Fruit fly (Drosophila melanogaster) whole organism, embryonic: ENCODE data around the gene Sbds.
A peak's percentile ranks its signal among the peaks of the same experiment; 100 is the strongest.

Experiments used
- Blimp-1 ChIP-seq: fragments of 200-800 bp; sonication (Bioruptor generic); optimal IDR thresholded peaks from 3 replicates; lab custom pipeline; 2018; ENCODE audit warnings: missing biosample characterization, missing genetic modification characterization, mild to moderate bottlenecking, moderate library complexity, missing genetic modification reagents
- CG10267 ChIP-seq: fragments of 200-800 bp; sonication (Bioruptor generic); optimal IDR thresholded peaks from 2 replicates; lab custom pipeline; 2018; ENCODE audit warnings: missing biosample characterization, mild to moderate bottlenecking, missing genetic modification characterization, moderate library complexity
- CG10321 ChIP-seq: fragments of 200-800 bp; sonication (Bioruptor generic); IDR thresholded peaks from 2 replicates; pipeline ENCODE4 v1.3.6; 2022; ENCODE audit warnings: missing biosample characterization, missing genetic modification characterization
- CG10979 ChIP-seq: fragments of 200-800 bp; sonication (Bioruptor generic); optimal IDR thresholded peaks from 2 replicates; lab custom pipeline; 2018; ENCODE audit warnings: missing biosample characterization, mild to moderate bottlenecking, missing genetic modification characterization, moderate library complexity
- CG11398 ChIP-seq: fragments of 200-800 bp; sonication (Bioruptor generic); optimal IDR thresholded peaks from 2 replicates; lab custom pipeline; 2016; ENCODE audit warnings: missing biosample characterization, missing genetic modification characterization
- CG11696 ChIP-seq: fragments of 200-800 bp; sonication (Bioruptor generic); IDR thresholded peaks from 2 replicates; pipeline ENCODE4 v1.3.6; 2022; ENCODE audit warnings: missing biosample characterization, missing genetic modification characterization
- CG12391 ChIP-seq: fragments of 200-800 bp; sonication (Bioruptor generic); optimal IDR thresholded peaks from 3 replicates; lab custom pipeline; 2018; ENCODE audit warnings: missing biosample characterization, mild to moderate bottlenecking, missing genetic modification characterization, moderate library complexity
- CG13287 ChIP-seq: fragments of 200-800 bp; sonication (Bioruptor generic); IDR thresholded peaks from 2 replicates; pipeline ENCODE4 v1.3.6; 2022; ENCODE audit warnings: missing biosample characterization, missing genetic modification characterization; ENCODE audit not compliant: partially characterized antibody
- CG13296 ChIP-seq: fragments of 200-800 bp; sonication (Bioruptor generic); optimal IDR thresholded peaks from 3 replicates; lab custom pipeline; 2018; ENCODE audit warnings: missing biosample characterization, mild to moderate bottlenecking, missing genetic modification characterization
- CG15479 ChIP-seq: fragments of 200-800 bp; sonication (Bioruptor generic); optimal IDR thresholded peaks from 3 replicates; lab custom pipeline; 2019; ENCODE audit warnings: missing biosample characterization, mild to moderate bottlenecking, missing genetic modification characterization, moderate library complexity
- CG2129 ChIP-seq: fragments of 200-800 bp; sonication (Bioruptor generic); IDR thresholded peaks from 2 replicates; pipeline ENCODE4 v1.3.6; 2022; ENCODE audit warnings: missing biosample characterization, missing genetic modification characterization; ENCODE audit not compliant: partially characterized antibody
- CG30403 ChIP-seq: fragments of 200-800 bp; sonication (Bioruptor generic); optimal IDR thresholded peaks from 3 replicates; lab custom pipeline; 2016; ENCODE audit warnings: missing biosample characterization, missing genetic modification characterization
- CG31365 ChIP-seq: fragments of 200-800 bp; sonication (Bioruptor generic); optimal IDR thresholded peaks from 2 replicates; lab custom pipeline; 2018; ENCODE audit warnings: missing biosample characterization, mild to moderate bottlenecking, missing genetic modification characterization
- CG3407 ChIP-seq: fragments of 200-800 bp; sonication (Bioruptor generic); optimal IDR thresholded peaks from 2 replicates; lab custom pipeline; 2018; ENCODE audit warnings: missing biosample characterization, mild to moderate bottlenecking, missing genetic modification characterization
- CG34224 ChIP-seq: fragments of 200-800 bp; sonication (Bioruptor generic); IDR thresholded peaks from 3 replicates; pipeline ENCODE4 v1.3.6; 2022; ENCODE audit warnings: missing biosample characterization, missing genetic modification characterization; ENCODE audit not compliant: partially characterized antibody
- CG3726 ChIP-seq: fragments of 200-800 bp; sonication (Bioruptor generic); IDR thresholded peaks from 3 replicates; pipeline ENCODE4, ENCODE4 v1.3.6; 2022; ENCODE audit warnings: missing biosample characterization, missing genetic modification characterization
- CG4820 ChIP-seq: fragments of 200-800 bp; sonication (Bioruptor generic); optimal IDR thresholded peaks from 3 replicates; lab custom pipeline; 2016; ENCODE audit warnings: missing biosample characterization, missing genetic modification characterization
- CG7372 ChIP-seq: fragments of 200-800 bp; sonication (Bioruptor generic); IDR thresholded peaks from 2 replicates; pipeline ENCODE4 v1.3.6; 2022; ENCODE audit warnings: missing biosample characterization, missing genetic modification characterization
- CG7987 ChIP-seq: fragments of 200-800 bp; sonication (Bioruptor generic); optimal IDR thresholded peaks from 2 replicates; lab custom pipeline; 2018; ENCODE audit warnings: missing biosample characterization, mild to moderate bottlenecking, missing genetic modification characterization, moderate library complexity
- CG8290 ChIP-seq, 3 experiments: fragments of 200-800 bp; sonication (Bioruptor generic); optimal IDR thresholded peaks; 2 replicates each; lab custom pipeline; 2016 to 2019; ENCODE audit warnings: missing biosample characterization in 3 of 3, missing genetic modification characterization in 3 of 3, mild to moderate bottlenecking in 2 of 3, moderate library complexity in 1 of 3
- CG9609 ChIP-seq: fragments of 200-800 bp; sonication (Bioruptor generic); optimal IDR thresholded peaks from 3 replicates; lab custom pipeline; 2016; ENCODE audit warnings: missing biosample characterization, missing genetic modification characterization
- CHES-1-like ChIP-seq: fragments of 200-800 bp; sonication (Bioruptor generic); optimal IDR thresholded peaks from 2 replicates; lab custom pipeline; 2016; ENCODE audit warnings: missing biosample characterization, missing genetic modification characterization
- CoRest ChIP-seq: fragments of 200-800 bp; sonication (Bioruptor generic); optimal IDR thresholded peaks from 3 replicates; lab custom pipeline; 2018; ENCODE audit warnings: missing biosample characterization, mild to moderate bottlenecking, missing genetic modification characterization, moderate library complexity
- D19A ChIP-seq: fragments of 200-800 bp; optimal IDR thresholded peaks from 3 replicates; lab custom pipeline; 2019; ENCODE audit warnings: missing biosample characterization, mild to moderate bottlenecking, missing genetic modification characterization, moderate library complexity
- Dp ChIP-seq: fragments of 200-800 bp; sonication (Bioruptor generic); optimal IDR thresholded peaks from 2 replicates; lab custom pipeline; 2018; ENCODE audit warnings: missing biosample characterization, mild to moderate bottlenecking, missing genetic modification characterization, moderate library complexity
- Hand ChIP-seq: fragments of 200-800 bp; sonication (Bioruptor generic); optimal IDR thresholded peaks from 2 replicates; lab custom pipeline; 2017; ENCODE audit warnings: mild to moderate bottlenecking, missing biosample characterization, missing genetic modification reagents, missing genetic modification characterization
- MTF-1 ChIP-seq: fragments of 200-800 bp; sonication (Bioruptor generic); optimal IDR thresholded peaks from 2 replicates; lab custom pipeline; 2018; ENCODE audit warnings: missing biosample characterization, mild to moderate bottlenecking, missing genetic modification characterization, borderline replicate concordance
- Opbp ChIP-seq: fragments of 200-800 bp; sonication (Bioruptor generic); IDR thresholded peaks from 3 replicates; pipeline ENCODE4 v1.3.6; 2022; ENCODE audit warnings: missing biosample characterization, missing genetic modification characterization; ENCODE audit not compliant: partially characterized antibody
- Sox100B ChIP-seq: fragments of 200-800 bp; sonication (Bioruptor generic); optimal IDR thresholded peaks from 3 replicates; lab custom pipeline; 2018; ENCODE audit warnings: missing biosample characterization, mild to moderate bottlenecking, missing genetic modification characterization
- Spps ChIP-seq: fragments of 200-800 bp; sonication (Bioruptor generic); optimal IDR thresholded peaks from 2 replicates; lab custom pipeline; 2018; ENCODE audit warnings: missing biosample characterization, mild to moderate bottlenecking, missing genetic modification characterization
- abd-A ChIP-seq: fragments of 200-800 bp; sonication (Bioruptor generic); optimal IDR thresholded peaks from 3 replicates; lab custom pipeline; 2019; ENCODE audit warnings: missing biosample characterization, mild to moderate bottlenecking, missing genetic modification characterization, moderate library complexity
- bbx ChIP-seq: fragments of 200-800 bp; sonication (Bioruptor generic); IDR thresholded peaks from 2 replicates; pipeline ENCODE4 v1.3.6; 2022; ENCODE audit warnings: missing biosample characterization, missing genetic modification characterization; ENCODE audit not compliant: partially characterized antibody
- danr ChIP-seq: fragments of 200-800 bp; sonication (Bioruptor generic); IDR thresholded peaks from 2 replicates; pipeline ENCODE4 v1.3.6; 2022; ENCODE audit warnings: missing biosample characterization, missing genetic modification characterization
- dm ChIP-seq: fragments of 200-800 bp; sonication (Bioruptor generic); optimal IDR thresholded peaks from 3 replicates; lab custom pipeline; 2016; ENCODE audit warnings: missing biosample characterization, missing genetic modification characterization
- her ChIP-seq: fragments of 200-800 bp; sonication (Bioruptor generic); optimal IDR thresholded peaks from 2 replicates; lab custom pipeline; 2016; ENCODE audit warnings: missing biosample characterization, missing genetic modification characterization
- otp ChIP-seq: fragments of 200-800 bp; sonication (Bioruptor generic); IDR thresholded peaks from 3 replicates; pipeline ENCODE4, ENCODE4 v1.3.6; 2022; ENCODE audit warnings: missing biosample characterization, missing genetic modification characterization
- phol ChIP-seq: fragments of 200-800 bp; sonication (Bioruptor generic); optimal IDR thresholded peaks from 3 replicates; lab custom pipeline; 2018; ENCODE audit warnings: missing biosample characterization, mild to moderate bottlenecking, missing genetic modification characterization, moderate library complexity
- sens ChIP-seq: fragments of 200-800 bp; sonication (Bioruptor generic); peaks from one replicate; lab custom pipeline; 2016; ENCODE audit warnings: missing biosample characterization, missing genetic modification characterization
- sens-2 ChIP-seq: fragments of 200-800 bp; sonication (Bioruptor generic); IDR thresholded peaks from 2 replicates; pipeline ENCODE4 v1.3.6; 2022; ENCODE audit warnings: missing biosample characterization, missing genetic modification characterization
- seq ChIP-seq: fragments of 200-800 bp; sonication (Bioruptor generic); IDR thresholded peaks from 2 replicates; pipeline ENCODE4 v1.3.6; 2022; ENCODE audit warnings: missing biosample characterization, missing genetic modification characterization
- slbo ChIP-seq: fragments of 200-800 bp; sonication (Bioruptor generic); IDR thresholded peaks from 2 replicates; pipeline ENCODE4 v1.3.6; 2022; ENCODE audit warnings: missing biosample characterization, missing genetic modification characterization
- tgo ChIP-seq: fragments of 200-800 bp; sonication (Bioruptor generic); IDR thresholded peaks from 3 replicates; pipeline ENCODE4 v1.3.6; 2022; ENCODE audit warnings: missing biosample characterization, missing genetic modification characterization
- trem ChIP-seq: fragments of 200-800 bp; optimal IDR thresholded peaks from 3 replicates; lab custom pipeline; 2019; ENCODE audit warnings: missing biosample characterization, mild to moderate bottlenecking, missing genetic modification characterization, moderate library complexity
- twi ChIP-seq: fragments of 200-800 bp; optimal IDR thresholded peaks from 2 replicates; lab custom pipeline; 2019; ENCODE audit warnings: missing biosample characterization, mild to moderate bottlenecking, missing genetic modification characterization, moderate library complexity
- vvl ChIP-seq: fragments of 200-800 bp; sonication (Bioruptor generic); IDR thresholded peaks from 2 replicates; pipeline ENCODE4 v1.3.6; 2022; ENCODE audit warnings: missing biosample characterization, missing genetic modification characterization
- z ChIP-seq: fragments of 200-800 bp; sonication (Bioruptor generic); IDR thresholded peaks from 3 replicates; pipeline ENCODE4 v1.3.6; 2022; ENCODE audit warnings: missing biosample characterization, missing genetic modification characterization
- zfh1 ChIP-seq: fragments of 200-800 bp; sonication (Bioruptor generic); IDR thresholded peaks from 3 replicates; pipeline ENCODE4 v1.3.6; 2022; ENCODE audit warnings: missing biosample characterization, missing genetic modification characterization

The Sbds gene

dm6 chr3L:6743346-6744165 is 9.2 kb upstream of the Sbds start (continued):
- TF ChIP-seq z (GFP tag; lab: Robert Waterston, UW) (no peak), tgo (GFP tag; lab: Robert Waterston, UW) (0 out of 3 replicates have a peak, but pooled peaks have one; percentile 3), otp (GFP tag; lab: Robert Waterston, UW) (0 out of 3 replicates have a peak, but pooled peaks have one; percentile 34), dm (peak; percentile 88), sens-2 (GFP tag; lab: Robert Waterston, UW) (no peak), Opbp (GFP tag; lab: Robert Waterston, UW) (peak; percentile 67; the same call in 2 of the 3 replicates), CG30403 (GFP tag; lab: Kevin White, UChicago) (peak; percentile 29), vvl (GFP tag; lab: Robert Waterston, UW) (peak; percentile 98), CG13287 (GFP tag; lab: Robert Waterston, UW) (peak; percentile 37; the same call in 1 of the 2 replicates), CG8290 (GFP tag; optimal IDR thresholded peaks at IDR 0.05; lab: Kevin White, UChicago) (no peak), CG8290 (tag; optimal IDR thresholded peaks at IDR 0.05; lab: Kevin White, UChicago) (peak in 1 of 2 experiments; percentile 82), CG34224 (GFP tag; lab: Robert Waterston, UW) (0 out of 3 replicates have a peak, but pooled peaks have one; percentile 22), CG3407 (GFP tag; lab: Kevin White, UChicago) (no peak), CHES-1-like (GFP tag; lab: Kevin White, UChicago) (peak; percentile 60), phol (tag; lab: Kevin White, UChicago) (peak; percentile 28), MTF-1 (GFP tag; lab: Kevin White, UChicago) (peak; percentile 17), Hand (GFP tag; lab: Kevin White, UChicago) (peak; percentile 36), CG11696 (no peak), CG11398 (no peak), Blimp-1 (GFP tag; lab: Kevin White, UChicago) (no peak), CG10267 (tag; lab: Kevin White, UChicago) (peak; percentile 31), zfh1 (GFP tag; lab: Robert Waterston, UW) (peak; percentile 10; the same call in 1 of the 3 replicates), CG31365 (tag; lab: Kevin White, UChicago) (no peak), sens (GFP tag; lab: Kevin White, UChicago) (no peak), trem (tag; lab: Kevin White, UChicago) (no peak), CG4820 (GFP tag; lab: Kevin White, UChicago) (no peak), bbx (GFP tag; lab: Robert Waterston, UW) (peak; percentile 51; the same call in 1 of the 2 replicates), CG7987 (peak; percentile 65), D19A (tag; lab: Kevin White, UChicago) (no peak), Spps (tag; lab: Kevin White, UChicago) (no peak), CG2129 (GFP tag; lab: Robert Waterston, UW) (no peak), CoRest (peak; percentile 40), CG7372 (no peak), abd-A (tag; lab: Kevin White, UChicago) (peak; percentile 91), slbo (GFP tag; lab: Robert Waterston, UW) (no peak), her (GFP tag; lab: Kevin White, UChicago) (peak; percentile 13), seq (GFP tag; lab: Robert Waterston, UW) (peak; percentile 58; the same call in 1 of the 2 replicates), twi (tag; lab: Kevin White, UChicago) (no peak), CG10979 (tag; lab: Kevin White, UChicago) (no peak), danr (GFP tag; lab: Robert Waterston, UW) (no peak), CG9609 (GFP tag; lab: Kevin White, UChicago) (no peak), CG15479 (GFP tag; lab: Kevin White, UChicago) (peak; percentile 72), CG3726 (GFP tag; lab: Robert Waterston, UW) (no peak), Sox100B (no peak), CG10321 (GFP tag; lab: Robert Waterston, UW) (peak; percentile 57), CG13296 (GFP tag; lab: Kevin White, UChicago) (peak; percentile 35), Dp (GFP tag; lab: Kevin White, UChicago) (no peak), CG12391 (tag; lab: Kevin White, UChicago) (peak; percentile 49)
